Fruit fly (Drosophila melanogaster): ENCODE measurements around the gene CG8565.

- no peak for TF ChIP-seq CG10669 (GFP tag; optimal IDR thresholded peaks at IDR 0.05)
- no peak for TF ChIP-seq CG7368 (GFP tag; optimal IDR thresholded peaks at IDR 0.05)
Measured at dm6 chrX:15875569-15875968, 37.9 kb downstream of the CG8565 start.
